Worm (Caenorhabditis elegans) whole organism, L2 larva: Measurements from ENCODE around the gene R107.5.
A peak's percentile ranks its signal among the peaks of the same experiment; 100 is the strongest.

Experiments
- C34F6.9 ChIP-seq: fragments of 150-350 bp; optimal IDR thresholded peaks from 2 replicates; lab custom pipeline; 2014; ENCODE audit warnings: missing biosample characterization, missing genetic modification characterization
- F13H6.1 ChIP-seq: sonication (generic microtip); optimal IDR thresholded peaks from 2 replicates; lab custom pipeline; 2016; ENCODE audit warnings: missing genetic modification characterization, missing compliant biosample characterization
- R02D3.7 ChIP-seq: fragments of 150-350 bp; optimal IDR thresholded peaks from 2 replicates; lab custom pipeline; 2014; ENCODE audit warnings: missing biosample characterization, missing genetic modification characterization
- Y55F3AM.14 ChIP-seq: fragments of 200-800 bp; sonication (Bioruptor generic); optimal IDR thresholded peaks from 2 replicates; lab custom pipeline; 2018; ENCODE audit warnings: mild to moderate bottlenecking, missing genetic modification characterization, missing compliant biosample characterization
- ZK546.5 ChIP-seq: sonication (generic microtip); optimal IDR thresholded peaks from 2 replicates; lab custom pipeline; 2017; ENCODE audit warnings: missing biosample characterization, missing genetic modification characterization
- alr-1 ChIP-seq: fragments of 150-350 bp; optimal IDR thresholded peaks from 2 replicates; lab custom pipeline; 2014; ENCODE audit warnings: missing biosample characterization, missing genetic modification characterization
- aly-2 ChIP-seq: fragments of 150-350 bp; optimal IDR thresholded peaks from 2 replicates; lab custom pipeline; 2014; ENCODE audit warnings: missing biosample characterization, missing genetic modification characterization
- ama-1 ChIP-seq: fragments of 150-350 bp; optimal IDR thresholded peaks from 2 replicates; lab custom pipeline; 2018; ENCODE audit warnings: inconsistent platforms
- blmp-1 ChIP-seq: sonication (generic microtip); optimal IDR thresholded peaks from 2 replicates; lab custom pipeline; 2017; ENCODE audit warnings: missing genetic modification characterization, mild to moderate bottlenecking, missing compliant biosample characterization, antibody characterized with exemption, moderate library complexity; ENCODE audit not compliant: insufficient read depth
- crh-2 ChIP-seq: sonication (generic microtip); optimal IDR thresholded peaks from 2 replicates; lab custom pipeline; 2017; ENCODE audit warnings: missing biosample characterization, missing genetic modification characterization
- egl-27 ChIP-seq: sonication (generic microtip); optimal IDR thresholded peaks from 3 replicates; lab custom pipeline; 2017; ENCODE audit warnings: missing biosample characterization, missing genetic modification reagents, missing genetic modification characterization
- elt-1 ChIP-seq: fragments of 150-350 bp; optimal IDR thresholded peaks from 2 replicates; lab custom pipeline; 2014; ENCODE audit warnings: missing biosample characterization, missing genetic modification characterization
- elt-3 ChIP-seq: sonication (generic microtip); optimal IDR thresholded peaks from 2 replicates; lab custom pipeline; 2017; ENCODE audit warnings: missing biosample characterization, missing genetic modification characterization
- fos-1 ChIP-seq: fragments of 150-350 bp; optimal IDR thresholded peaks from 2 replicates; lab custom pipeline; 2014; ENCODE audit warnings: missing biosample characterization, missing genetic modification characterization
- gmeb-1 ChIP-seq: fragments of 150-350 bp; optimal IDR thresholded peaks from 2 replicates; lab custom pipeline; 2014; ENCODE audit warnings: missing biosample characterization, missing genetic modification characterization
- lin-11 ChIP-seq: fragments of 150-350 bp; sonication (generic microtip); optimal IDR thresholded peaks from 2 replicates; lab custom pipeline; 2014; ENCODE audit warnings: missing biosample characterization, missing genetic modification characterization, inconsistent platforms, mixed read lengths
- lin-13 ChIP-seq: fragments of 150-350 bp; optimal IDR thresholded peaks from 2 replicates; lab custom pipeline; 2014; ENCODE audit warnings: missing biosample characterization, missing genetic modification reagents, missing genetic modification characterization
- lin-39 ChIP-seq: fragments of 150-350 bp; optimal IDR thresholded peaks from 2 replicates; lab custom pipeline; 2014; ENCODE audit warnings: missing biosample characterization, missing genetic modification reagents, missing genetic modification characterization
- lsy-2 ChIP-seq, 2 experiments: fragments of 150-350 bp in 1 of 2; sonication (generic microtip) in 1 of 2; optimal IDR thresholded peaks; 2 replicates each; lab custom pipeline; 2014 to 2017; ENCODE audit warnings: missing biosample characterization in 2 of 2, missing genetic modification characterization in 2 of 2
- mab-5 ChIP-seq: fragments of 150-350 bp; optimal IDR thresholded peaks from 2 replicates; lab custom pipeline; 2014; ENCODE audit warnings: missing biosample characterization, missing genetic modification characterization
- mbf-1 ChIP-seq: sonication (generic microtip); optimal IDR thresholded peaks from 2 replicates; lab custom pipeline; 2017; ENCODE audit warnings: missing biosample characterization, missing genetic modification characterization
- mdl-1 ChIP-seq, 2 experiments: fragments of 150-350 bp in 1 of 2; sonication (generic microtip) in 1 of 2; optimal IDR thresholded peaks; 2 replicates each; lab custom pipeline; 2017; ENCODE audit warnings: missing biosample characterization in 2 of 2, missing genetic modification characterization in 2 of 2
- nhr-11 ChIP-seq: fragments of 150-350 bp; optimal IDR thresholded peaks from 2 replicates; lab custom pipeline; 2014; ENCODE audit warnings: missing biosample characterization, missing genetic modification characterization
- nhr-12 ChIP-seq: fragments of 150-350 bp; optimal IDR thresholded peaks from 2 replicates; lab custom pipeline; 2014; ENCODE audit warnings: missing biosample characterization, missing genetic modification characterization
- nhr-129 ChIP-seq: fragments of 150-350 bp; optimal IDR thresholded peaks from 2 replicates; lab custom pipeline; 2014; ENCODE audit warnings: missing biosample characterization, missing genetic modification characterization
- nhr-21 ChIP-seq: fragments of 150-350 bp; optimal IDR thresholded peaks from 2 replicates; lab custom pipeline; 2014; ENCODE audit warnings: missing biosample characterization, missing genetic modification characterization
- nhr-23 ChIP-seq: fragments of 150-350 bp; optimal IDR thresholded peaks from 2 replicates; lab custom pipeline; 2014; ENCODE audit warnings: missing biosample characterization, missing genetic modification reagents, missing genetic modification characterization
- nhr-237 ChIP-seq: fragments of 150-350 bp; optimal IDR thresholded peaks from 2 replicates; lab custom pipeline; 2014; ENCODE audit warnings: missing biosample characterization, missing genetic modification characterization
- nhr-25 ChIP-seq: fragments of 150-350 bp; sonication (generic microtip); optimal IDR thresholded peaks from 3 replicates; lab custom pipeline; 2014; ENCODE audit warnings: missing biosample characterization, missing genetic modification characterization
- nhr-6 ChIP-seq: fragments of 150-350 bp; optimal IDR thresholded peaks from 2 replicates; lab custom pipeline; 2014; ENCODE audit warnings: missing biosample characterization, missing genetic modification characterization
- nhr-77 ChIP-seq: fragments of 150-350 bp; optimal IDR thresholded peaks from 2 replicates; lab custom pipeline; 2014; ENCODE audit warnings: missing biosample characterization, missing genetic modification characterization
- peb-1 ChIP-seq: fragments of 150-350 bp; optimal IDR thresholded peaks from 2 replicates; lab custom pipeline; 2014; ENCODE audit warnings: missing biosample characterization, missing genetic modification characterization
- sem-4 ChIP-seq: fragments of 150-350 bp; optimal IDR thresholded peaks from 2 replicates; lab custom pipeline; 2014; ENCODE audit warnings: missing biosample characterization, missing genetic modification reagents, missing genetic modification characterization
- sma-9 ChIP-seq, 2 experiments: fragments of 150-350 bp in 1 of 2; sonication (generic microtip) in 1 of 2; optimal IDR thresholded peaks; 2 replicates each; lab custom pipeline; 2014 to 2016; ENCODE audit warnings: missing genetic modification characterization in 2 of 2, mild to moderate bottlenecking in 1 of 2, missing biosample characterization in 1 of 2, missing compliant biosample characterization in 1 of 2, missing genetic modification reagents in 1 of 2, moderate library complexity in 1 of 2
- snpc-4 ChIP-seq: fragments of 150-350 bp; optimal IDR thresholded peaks from 2 replicates; lab custom pipeline; 2014; ENCODE audit warnings: missing biosample characterization, missing genetic modification characterization
- unc-39 ChIP-seq: fragments of 150-350 bp; optimal IDR thresholded peaks from 2 replicates; lab custom pipeline; 2014; ENCODE audit warnings: missing biosample characterization, missing genetic modification characterization
- unc-55 ChIP-seq: fragments of 150-350 bp; sonication (generic microtip); optimal IDR thresholded peaks from 3 replicates; lab custom pipeline; 2014; ENCODE audit warnings: missing biosample characterization, missing genetic modification reagents, missing genetic modification characterization
- unc-62 ChIP-seq: fragments of 150-350 bp; optimal IDR thresholded peaks from 2 replicates; lab custom pipeline; 2014; ENCODE audit warnings: missing biosample characterization, missing genetic modification reagents, missing genetic modification characterization
- ztf-1 ChIP-seq: fragments of 200-800 bp; sonication (Bioruptor generic); conservative IDR thresholded peaks from 2 replicates; pipeline ENCODE4 v1.3.6; 2022; ENCODE audit warnings: missing genetic modification characterization, missing compliant biosample characterization
- ztf-11 ChIP-seq: sonication (generic microtip); optimal IDR thresholded peaks from 2 replicates; lab custom pipeline; 2017; ENCODE audit warnings: missing biosample characterization, missing genetic modification characterization

R107.5 gene

ce11 chrIII:9101212-9101611, 47.6 kb upstream of the R107.5 start, which contains the start of gene ZK507.1:
ZK507.1 (minus strand) TSS chrIII:9101312.
- TF ChIP-seq lin-11 (no peak), ztf-1 (GFP tag; lab: Robert Waterston, UW) (no peak), ztf-11 (tag; lab: Kevin White, UChicago) (no peak), peb-1 (tag; lab: Kevin White, UChicago) (no peak), unc-55 (GFP tag; lab: Kevin White, UChicago) (no peak), F13H6.1 (no peak), crh-2 (tag; lab: Kevin White, UChicago) (no peak), elt-3 (tag; lab: Kevin White, UChicago) (no peak), blmp-1 (no peak), elt-1 (tag; lab: Kevin White, UChicago) (no peak), lsy-2 (tag; optimal IDR thresholded peaks at IDR 0.05; lab: Kevin White, UChicago) (no peak), fos-1 (no peak), nhr-129 (tag; lab: Kevin White, UChicago) (no peak), nhr-23 (tag; lab: Kevin White, UChicago) (no peak), mbf-1 (tag; lab: Kevin White, UChicago) (no peak), nhr-237 (tag; lab: Kevin White, UChicago) (no peak), nhr-12 (tag; lab: Kevin White, UChicago) (no peak), lin-39 (no peak), nhr-21 (tag; lab: Kevin White, UChicago) (no peak), nhr-6 (tag; lab: Kevin White, UChicago) (no peak)
- TF ChIP-seq, all 48 proteins: peak for 0

ce11 chrIII:9091392-9092291, 38.1 kb upstream of the R107.5 start, which contains the start of gene glp-1:
glp-1 (plus strand) TSS chrIII:9092241.
- TF ChIP-seq crh-2 (tag; lab: Kevin White, UChicago) (no peak), snpc-4 (tag; lab: Kevin White, UChicago) (no peak), sem-4 (no peak), ZK546.5 (tag; lab: Kevin White, UChicago) (no peak), ama-1 (lab: Kevin White, UChicago) (no peak), unc-39 (tag; lab: Kevin White, UChicago) (no peak), elt-1 (tag; lab: Kevin White, UChicago) (no peak), nhr-237 (tag; lab: Kevin White, UChicago) (no peak), nhr-25 (no peak), nhr-23 (tag; lab: Kevin White, UChicago) (no peak), nhr-129 (tag; lab: Kevin White, UChicago) (no peak), nhr-77 (no peak), nhr-6 (tag; lab: Kevin White, UChicago) (no peak), blmp-1 (no peak), nhr-11 (tag; lab: Kevin White, UChicago) (no peak), ztf-11 (tag; lab: Kevin White, UChicago) (no peak)

- peak; percentile 90 for TF ChIP-seq gmeb-1 (tag; lab: Kevin White, UChicago)
- TF ChIP-seq C34F6.9 (tag; lab: Kevin White, UChicago): peak; percentile 36
- no peak for TF ChIP-seq lin-13 (GFP tag; lab: Kevin White, UChicago)
- no peak for TF ChIP-seq mbf-1 (tag; lab: Kevin White, UChicago)
- TF ChIP-seq lsy-2 (tag; optimal IDR thresholded peaks at IDR 0.05; lab: Kevin White, UChicago): peak in 1 of 2 experiments; percentile 40
- no peak for TF ChIP-seq nhr-11 (tag; lab: Kevin White, UChicago)
- peak; percentile 7 for TF ChIP-seq fos-1
- no peak for TF ChIP-seq nhr-12 (tag; lab: Kevin White, UChicago)
- no peak for TF ChIP-seq nhr-237 (tag; lab: Kevin White, UChicago)
- TF ChIP-seq unc-55 (GFP tag; lab: Kevin White, UChicago): peak; percentile 51
Measured at ce11 chrIII:9089325-9089823, 35.8 kb upstream of the R107.5 start, which contains the start of the genes mccc-2 and mrpl-44. mccc-2 (minus strand) TSS chrIII:9089375. mrpl-44 (minus strand) TSS chrIII:9089375.

ce11 chrIII:9084329-9084728, 30.7 kb upstream of the R107.5 start:
- TF ChIP-seq R02D3.7 (tag; lab: Kevin White, UChicago) (no peak), nhr-6 (tag; lab: Kevin White, UChicago) (no peak), crh-2 (tag; lab: Kevin White, UChicago) (no peak), ZK546.5 (tag; lab: Kevin White, UChicago) (no peak), egl-27 (tag; lab: Kevin White, UChicago) (no peak), elt-1 (tag; lab: Kevin White, UChicago) (no peak), lsy-2 (tag; optimal IDR thresholded peaks at IDR 0.05; lab: Kevin White, UChicago) (peak in 1 of 2 experiments; percentile 50), gmeb-1 (tag; lab: Kevin White, UChicago) (no peak), mdl-1 (tag; optimal IDR thresholded peaks at IDR 0.05; lab: Kevin White, UChicago) (no peak), blmp-1 (no peak), mbf-1 (tag; lab: Kevin White, UChicago) (no peak), nhr-21 (tag; lab: Kevin White, UChicago) (no peak), sma-9 (GFP tag; optimal IDR thresholded peaks at IDR 0.05; lab: Kevin White, UChicago) (peak; percentile 35), sma-9 (tag; optimal IDR thresholded peaks at IDR 0.05; lab: Kevin White, UChicago) (no peak), lin-39 (peak; percentile 9), aly-2 (no peak), Y55F3AM.14 (GFP tag; lab: Kevin White, UChicago) (no peak), unc-62 (GFP tag; lab: Kevin White, UChicago) (no peak), sem-4 (no peak), elt-3 (tag; lab: Kevin White, UChicago) (no peak), alr-1 (tag; lab: Kevin White, UChicago) (no peak), unc-55 (GFP tag; lab: Kevin White, UChicago) (no peak), fos-1 (no peak), F13H6.1 (peak; percentile 44), mab-5 (tag; lab: Kevin White, UChicago) (peak; percentile 84), C34F6.9 (tag; lab: Kevin White, UChicago) (peak; percentile 28)
